Worm (Caenorhabditis elegans): ENCODE measurements around the gene Y51A2D.21.

Gene Y51A2D.21

ce11 chrV:18596240-18596639, 24.6 kb downstream of the Y51A2D.21 start:
- TF ChIP-seq madf-10 (tag; optimal IDR thresholded peaks at IDR 0.05): no peak
- TF ChIP-seq B0035.1 (tag; optimal IDR thresholded peaks at IDR 0.05): no peak
- no peak for TF ChIP-seq mel-28 (tag; optimal IDR thresholded peaks at IDR 0.05; ENCODE audit: borderline replicate concordance)
- TF ChIP-seq Y56A3A.18 (GFP tag; IDR thresholded peaks at IDR 0.05): no peak
- no peak for TF ChIP-seq T07F8.4 (tag; optimal IDR thresholded peaks at IDR 0.05)
- no peak for TF ChIP-seq repo-1 (tag; optimal IDR thresholded peaks at IDR 0.05)
- TF ChIP-seq ztf-6 (GFP tag; IDR thresholded peaks at IDR 0.05): no peak
- TF ChIP-seq chd-7 (tag; optimal IDR thresholded peaks at IDR 0.05): no peak
- no peak for TF ChIP-seq ztf-28 (GFP tag; IDR thresholded peaks at IDR 0.05)
- TF ChIP-seq hmg-1.2 (GFP tag; IDR thresholded peaks at IDR 0.05): no peak
- TF ChIP-seq rpc-1 (optimal IDR thresholded peaks at IDR 0.05): no peak
- no peak for TF ChIP-seq rpc-1 (tag; optimal IDR thresholded peaks at IDR 0.05)
- TF ChIP-seq snpc-4 (GFP tag; optimal IDR thresholded peaks at IDR 0.05): no peak
- TF ChIP-seq snpc-4 (tag; optimal IDR thresholded peaks at IDR 0.05): no peak
- no peak for TF ChIP-seq ztf-3 (GFP tag; optimal IDR thresholded peaks at IDR 0.05)
- no peak for TF ChIP-seq aptf-2 (GFP tag; conservative IDR thresholded peaks at IDR 0.05)
- TF ChIP-seq lin-40 (tag; optimal IDR thresholded peaks at IDR 0.05): no peak

ce11 chrV:18597779-18598178, 26.1 kb downstream of the Y51A2D.21 start:
- TF ChIP-seq F37B4.10 (GFP tag; IDR thresholded peaks at IDR 0.05) (no peak), nfya-1 (tag; optimal IDR thresholded peaks at IDR 0.05; ENCODE audit: borderline replicate concordance, insufficient read depth) (no peak), T26A5.8 (tag; optimal IDR thresholded peaks at IDR 0.05) (no peak), somi-1 (GFP tag; optimal IDR thresholded peaks at IDR 0.05) (no peak), unc-62 (GFP tag; optimal IDR thresholded peaks at IDR 0.05) (no peak), rec-8 (tag; optimal IDR thresholded peaks at IDR 0.05) (no peak), lir-1 (GFP tag; conservative IDR thresholded peaks at IDR 0.05) (no peak), mxl-1 (tag; optimal IDR thresholded peaks at IDR 0.05) (no peak), atf-7 (tag; optimal IDR thresholded peaks at IDR 0.05) (no peak), efl-1 (GFP tag; optimal IDR thresholded peaks at IDR 0.05) (no peak), sea-2 (GFP tag; IDR thresholded peaks at IDR 0.05) (no peak), sdz-38 (tag; optimal IDR thresholded peaks at IDR 0.05) (no peak), madf-3 (GFP tag; IDR thresholded peaks at IDR 0.05) (no peak), attf-5 (GFP tag; optimal IDR thresholded peaks at IDR 0.05) (no peak), F33H1.4 (GFP tag; IDR thresholded peaks at IDR 0.05) (no peak)

- TF ChIP-seq lsy-27 (tag; optimal IDR thresholded peaks at IDR 0.05; ENCODE audit: borderline replicate concordance, insufficient read depth) (no peak), egl-18 (GFP tag; IDR thresholded peaks at IDR 0.05) (no peak), mxl-1 (tag; optimal IDR thresholded peaks at IDR 0.05) (no peak), snpc-1.1 (tag; optimal IDR thresholded peaks at IDR 0.05; ENCODE audit: insufficient read depth) (no peak), ztf-22 (GFP tag; optimal IDR thresholded peaks at IDR 0.05) (no peak), attf-6 (GFP tag; IDR thresholded peaks at IDR 0.05) (no peak), ceh-91 (GFP tag; IDR thresholded peaks at IDR 0.05) (no peak), egl-44 (GFP tag; IDR thresholded peaks at IDR 0.05) (no peak), ztf-6 (GFP tag; IDR thresholded peaks at IDR 0.05) (no peak), madf-10 (tag; optimal IDR thresholded peaks at IDR 0.05) (no peak), ceh-40 (GFP tag; IDR thresholded peaks at IDR 0.05) (no peak), pha-4 (tag; optimal IDR thresholded peaks at IDR 0.05) (no peak), C06A6.2 (GFP tag; conservative IDR thresholded peaks at IDR 0.05) (no peak), F37B4.10 (GFP tag; IDR thresholded peaks at IDR 0.05) (no peak), F52B5.7 (tag; optimal IDR thresholded peaks at IDR 0.05) (no peak), xnd-1 (tag; optimal IDR thresholded peaks at IDR 0.05) (no peak)
These were observed 33.9 kb downstream of the Y51A2D.21 start for ce11 chrV:18605510-18605909.

Data from whole organism, young adult.